Worm (Caenorhabditis elegans) whole organism, L3 larva: ENCODE data around the gene gad-1.

ENCODE experiments used
- aly-2 ChIP-seq: fragments of 150-350 bp; optimal IDR thresholded peaks from 2 replicates; lab custom pipeline; 2014; ENCODE audit warnings: missing biosample characterization, missing genetic modification characterization
- egl-27 ChIP-seq: sonication (generic microtip); optimal IDR thresholded peaks from 4 replicates; lab custom pipeline; 2017; ENCODE audit warnings: missing biosample characterization, missing genetic modification reagents, missing genetic modification characterization
- mdl-1 ChIP-seq: fragments of 150-350 bp; optimal IDR thresholded peaks from 2 replicates; lab custom pipeline; 2014; ENCODE audit warnings: missing biosample characterization, missing genetic modification characterization
- nfya-1 ChIP-seq: sonication (generic microtip); optimal IDR thresholded peaks from 2 replicates; lab custom pipeline; 2017; ENCODE audit warnings: missing genetic modification characterization, mild to moderate bottlenecking, missing compliant biosample characterization, antibody characterized with exemption, moderate library complexity; ENCODE audit not compliant: insufficient read depth
- nhr-237 ChIP-seq: fragments of 150-350 bp; optimal IDR thresholded peaks from 2 replicates; lab custom pipeline; 2014; ENCODE audit warnings: missing biosample characterization, missing genetic modification characterization
- pqm-1 ChIP-seq: fragments of 150-350 bp; optimal IDR thresholded peaks from 2 replicates; lab custom pipeline; 2017; ENCODE audit warnings: missing biosample characterization, missing genetic modification characterization, inconsistent platforms
- snpc-4 ChIP-seq: fragments of 150-350 bp; optimal IDR thresholded peaks from 2 replicates; lab custom pipeline; 2014; ENCODE audit warnings: missing biosample characterization, missing genetic modification characterization

DNA sequence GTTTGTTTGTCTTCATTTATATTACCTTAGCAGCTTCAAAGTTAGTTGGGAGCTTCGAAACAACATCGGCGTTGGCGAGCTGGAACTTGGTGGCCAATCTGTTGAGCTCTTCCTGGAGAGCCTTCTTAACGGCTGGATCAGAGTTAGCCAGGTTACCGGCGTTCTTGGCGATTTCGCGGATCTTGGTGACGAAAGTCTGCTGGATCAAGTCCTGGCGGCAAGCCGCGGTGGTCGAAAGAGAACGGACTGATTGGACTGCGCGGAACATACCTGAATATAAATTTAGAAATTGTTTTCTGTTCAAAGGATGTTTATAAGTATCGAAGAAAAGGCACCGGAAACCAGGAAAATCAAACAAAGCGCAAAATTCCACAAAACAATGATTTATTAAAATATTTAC, 6.5 kb downstream of the gad-1 start, which contains the start of gene atp-4:
- TF ChIP-seq aly-2 (tag; lab: Kevin White, UChicago), result no peak
- no peak for TF ChIP-seq nfya-1 (tag; lab: Kevin White, UChicago)
- no peak for TF ChIP-seq snpc-4 (tag; lab: Kevin White, UChicago)
- no peak for TF ChIP-seq pqm-1
- no peak for TF ChIP-seq nhr-237
- TF ChIP-seq mdl-1, result no peak
- TF ChIP-seq egl-27 (tag; lab: Kevin White, UChicago), result no peak
